Worm (Caenorhabditis elegans) whole organism, young adult: ENCODE data around the gene B0280.7.
A peak's percentile ranks its signal among the peaks of the same experiment; 100 is the strongest.

Experiments used
- B0019.2 ChIP-seq: fragments of 200-800 bp; sonication (Bioruptor generic); conservative IDR thresholded peaks from 2 replicates; pipeline ENCODE4 v1.3.6; 2022; ENCODE audit warnings: missing genetic modification reagents, missing genetic modification characterization, missing compliant biosample characterization
- F10E7.11 ChIP-seq: sonication (generic microtip); optimal IDR thresholded peaks from 2 replicates; lab custom pipeline; 2017; ENCODE audit warnings: mild to moderate bottlenecking, missing genetic modification characterization, moderate library complexity, missing compliant biosample characterization
- F22D6.2 ChIP-seq: sonication (generic microtip); optimal IDR thresholded peaks from 2 replicates; lab custom pipeline; 2016; ENCODE audit warnings: mild to moderate bottlenecking, missing genetic modification characterization, missing compliant biosample characterization
- F23B12.7 ChIP-seq: sonication (generic microtip); optimal IDR thresholded peaks from 2 replicates; lab custom pipeline; 2017; ENCODE audit warnings: missing genetic modification characterization, mild to moderate bottlenecking, missing compliant biosample characterization, antibody characterized with exemption, moderate library complexity; ENCODE audit not compliant: insufficient read depth
- K11D2.4 ChIP-seq: fragments of 200-800 bp; sonication (Bioruptor generic); IDR thresholded peaks from 2 replicates; pipeline ENCODE4 v1.3.6; 2022; ENCODE audit warnings: missing genetic modification reagents, missing genetic modification characterization, missing compliant biosample characterization
- K12H6.12 ChIP-seq: fragments of 200-800 bp; sonication (Bioruptor generic); optimal IDR thresholded peaks from 2 replicates; lab custom pipeline; 2018; ENCODE audit warnings: mild to moderate bottlenecking, missing genetic modification characterization, missing compliant biosample characterization
- T07F8.4 ChIP-seq: sonication (generic microtip); optimal IDR thresholded peaks from 2 replicates; lab custom pipeline; 2016; ENCODE audit warnings: mild to moderate bottlenecking, missing genetic modification characterization, moderate library complexity, missing compliant biosample characterization
- T26A5.8 ChIP-seq: sonication (generic microtip); optimal IDR thresholded peaks from 2 replicates; lab custom pipeline; 2016; ENCODE audit warnings: missing genetic modification characterization, missing compliant biosample characterization
- Y56A3A.18 ChIP-seq: fragments of 200-800 bp; sonication (Bioruptor generic); IDR thresholded peaks from 2 replicates; pipeline ENCODE4 v1.3.6; 2022; ENCODE audit warnings: missing genetic modification reagents, missing genetic modification characterization, missing compliant biosample characterization
- Y95B8A.8 ChIP-seq: fragments of 200-800 bp; sonication (Bioruptor generic); IDR thresholded peaks from 2 replicates; pipeline ENCODE4 v1.3.6; 2022; ENCODE audit warnings: missing genetic modification reagents, missing genetic modification characterization, missing compliant biosample characterization
- atf-7 ChIP-seq: sonication (generic microtip); optimal IDR thresholded peaks from 2 replicates; lab custom pipeline; 2017; ENCODE audit warnings: mild to moderate bottlenecking, missing genetic modification characterization, missing compliant biosample characterization
- athp-1 ChIP-seq: sonication (generic microtip); optimal IDR thresholded peaks from 2 replicates; lab custom pipeline; 2017; ENCODE audit warnings: mild to moderate bottlenecking, missing genetic modification characterization, missing compliant biosample characterization
- attf-3 ChIP-seq: fragments of 200-800 bp; sonication (Bioruptor generic); conservative IDR thresholded peaks from 2 replicates; pipeline ENCODE4 v1.3.6; 2022; ENCODE audit warnings: missing genetic modification reagents, missing genetic modification characterization, missing compliant biosample characterization
- attf-5 ChIP-seq: fragments of 200-800 bp; sonication (Bioruptor generic); optimal IDR thresholded peaks from 2 replicates; lab custom pipeline; 2018; ENCODE audit warnings: mild to moderate bottlenecking, missing genetic modification characterization, missing compliant biosample characterization
- cebp-2 ChIP-seq: fragments of 200-800 bp; sonication (Bioruptor generic); IDR thresholded peaks from 2 replicates; pipeline ENCODE4 v1.3.6; 2022; ENCODE audit warnings: missing genetic modification characterization, missing compliant biosample characterization
- ceh-27 ChIP-seq: fragments of 200-800 bp; sonication (Bioruptor generic); optimal IDR thresholded peaks from 2 replicates; lab custom pipeline; 2018; ENCODE audit warnings: mild to moderate bottlenecking, missing genetic modification characterization, moderate library complexity, missing compliant biosample characterization
- ceh-91 ChIP-seq: fragments of 200-800 bp; sonication (Bioruptor generic); IDR thresholded peaks from 2 replicates; pipeline ENCODE4 v1.3.6; 2022; ENCODE audit warnings: missing genetic modification reagents, missing genetic modification characterization, missing compliant biosample characterization
- die-1 ChIP-seq: sonication (generic microtip); optimal IDR thresholded peaks from 2 replicates; lab custom pipeline; 2016; ENCODE audit warnings: missing genotype, mild to moderate bottlenecking, missing genetic modification characterization, missing compliant biosample characterization
- dox-1 ChIP-seq: fragments of 200-800 bp; sonication (Bioruptor generic); IDR thresholded peaks from 2 replicates; pipeline ENCODE4 v1.3.6; 2022; ENCODE audit warnings: missing genetic modification reagents, missing genetic modification characterization, missing compliant biosample characterization
- efl-1 ChIP-seq: fragments of 150-350 bp; optimal IDR thresholded peaks from 2 replicates; lab custom pipeline; 2014; ENCODE audit warnings: missing biosample characterization, missing genetic modification reagents, missing genetic modification characterization
- gei-17 ChIP-seq: fragments of 200-800 bp; sonication (Bioruptor generic); optimal IDR thresholded peaks from 2 replicates; lab custom pipeline; 2018; ENCODE audit warnings: mild to moderate bottlenecking, missing genetic modification characterization, missing compliant biosample characterization
- hlh-12 ChIP-seq: sonication (generic microtip); optimal IDR thresholded peaks from 2 replicates; lab custom pipeline; 2016; ENCODE audit warnings: missing genetic modification characterization, missing compliant biosample characterization
- hmg-1.2 ChIP-seq: fragments of 200-800 bp; sonication (Bioruptor generic); IDR thresholded peaks from 2 replicates; pipeline ENCODE4 v1.3.6; 2022; ENCODE audit warnings: missing genetic modification reagents, missing genetic modification characterization, missing compliant biosample characterization
- let-607 ChIP-seq, 2 experiments: fragments of 200-800 bp in 1 of 2; sonication (Bioruptor generic) in 1 of 2; sonication (generic microtip) in 1 of 2; optimal IDR thresholded peaks; 2 replicates each; lab custom pipeline; 2016 to 2018; ENCODE audit warnings: mild to moderate bottlenecking in 2 of 2, missing compliant biosample characterization in 2 of 2, missing genetic modification characterization in 2 of 2, moderate library complexity in 2 of 2, missing genotype in 1 of 2
- lin-35 ChIP-seq, 3 experiments: fragments of 150-350 bp in 2 of 3; sonication (generic microtip) in 1 of 3; optimal IDR thresholded peaks; 2 replicates each; lab custom pipeline; 2014 to 2018; ENCODE audit warnings: missing biosample characterization in 3 of 3, missing genetic modification characterization in 3 of 3, missing genetic modification reagents in 3 of 3
- lin-54 ChIP-seq: fragments of 200-800 bp; sonication (Bioruptor generic); optimal IDR thresholded peaks from 2 replicates; lab custom pipeline; 2018; ENCODE audit warnings: mild to moderate bottlenecking, missing genetic modification characterization, missing compliant biosample characterization
- lsl-1 ChIP-seq: fragments of 200-800 bp; sonication (Bioruptor generic); optimal IDR thresholded peaks from 2 replicates; lab custom pipeline; 2018; ENCODE audit warnings: mild to moderate bottlenecking, missing genetic modification characterization, moderate library complexity, missing compliant biosample characterization
- madf-6 ChIP-seq: fragments of 200-800 bp; sonication (Bioruptor generic); IDR thresholded peaks from 2 replicates; pipeline ENCODE4 v1.3.6; 2022; ENCODE audit warnings: missing genetic modification reagents, missing genetic modification characterization, missing compliant biosample characterization
- mel-28 ChIP-seq: sonication (generic microtip); optimal IDR thresholded peaks from 2 replicates; lab custom pipeline; 2016; ENCODE audit warnings: borderline replicate concordance, mild to moderate bottlenecking, missing genetic modification characterization, missing compliant biosample characterization
- nfya-2 ChIP-seq: fragments of 200-800 bp; sonication (Bioruptor generic); IDR thresholded peaks from 2 replicates; pipeline ENCODE4 v1.3.6; 2022; ENCODE audit warnings: missing genetic modification reagents, missing genetic modification characterization, missing compliant biosample characterization
- nfyb-1 ChIP-seq: fragments of 200-800 bp; sonication (Bioruptor generic); IDR thresholded peaks from 2 replicates; pipeline ENCODE4 v1.3.6; 2022; ENCODE audit warnings: missing genetic modification reagents, missing genetic modification characterization, missing compliant biosample characterization
- nhr-27 ChIP-seq: fragments of 200-800 bp; sonication (Bioruptor generic); optimal IDR thresholded peaks from 2 replicates; lab custom pipeline; 2018; ENCODE audit warnings: mild to moderate bottlenecking, missing genetic modification characterization, moderate library complexity, missing compliant biosample characterization
- rcor-1 ChIP-seq: fragments of 200-800 bp; sonication (Bioruptor generic); IDR thresholded peaks from 2 replicates; pipeline ENCODE4 v1.3.6; 2022; ENCODE audit warnings: missing genetic modification reagents, missing genetic modification characterization, missing compliant biosample characterization
- rpc-1 ChIP-seq, 2 experiments: fragments of 150-350 bp in 1 of 2; sonication (generic microtip) in 1 of 2; optimal IDR thresholded peaks; 2 replicates each; lab custom pipeline; 2014 to 2018; ENCODE audit warnings: missing biosample characterization in 1 of 2, missing genetic modification characterization in 1 of 2, missing genetic modification reagents in 1 of 2, missing genotype in 1 of 2
- sptf-2 ChIP-seq: fragments of 200-800 bp; sonication (Bioruptor generic); optimal IDR thresholded peaks from 2 replicates; lab custom pipeline; 2018; ENCODE audit warnings: mild to moderate bottlenecking, missing genetic modification characterization, missing compliant biosample characterization
- unc-62 ChIP-seq: fragments of 150-350 bp; optimal IDR thresholded peaks from 2 replicates; lab custom pipeline; 2014; ENCODE audit warnings: missing biosample characterization, missing genetic modification reagents, missing genetic modification characterization
- xnd-1 ChIP-seq: sonication (generic microtip); optimal IDR thresholded peaks from 2 replicates; lab custom pipeline; 2016; ENCODE audit warnings: missing genotype, missing genetic modification reagents, missing genetic modification characterization, missing compliant biosample characterization
- ztf-18 ChIP-seq: sonication (generic microtip); optimal IDR thresholded peaks from 2 replicates; lab custom pipeline; 2016; ENCODE audit warnings: missing genotype, mild to moderate bottlenecking, missing genetic modification characterization, missing compliant biosample characterization
- ztf-3 ChIP-seq: fragments of 200-800 bp; sonication (Bioruptor generic); optimal IDR thresholded peaks from 2 replicates; lab custom pipeline; 2018; ENCODE audit warnings: mild to moderate bottlenecking, missing genetic modification characterization, missing compliant biosample characterization
- ztf-6 ChIP-seq: fragments of 200-800 bp; sonication (Bioruptor generic); IDR thresholded peaks from 2 replicates; pipeline ENCODE4 v1.3.6; 2022; ENCODE audit warnings: missing genetic modification reagents, missing genetic modification characterization, missing compliant biosample characterization

B0280.7 gene

DNA sequence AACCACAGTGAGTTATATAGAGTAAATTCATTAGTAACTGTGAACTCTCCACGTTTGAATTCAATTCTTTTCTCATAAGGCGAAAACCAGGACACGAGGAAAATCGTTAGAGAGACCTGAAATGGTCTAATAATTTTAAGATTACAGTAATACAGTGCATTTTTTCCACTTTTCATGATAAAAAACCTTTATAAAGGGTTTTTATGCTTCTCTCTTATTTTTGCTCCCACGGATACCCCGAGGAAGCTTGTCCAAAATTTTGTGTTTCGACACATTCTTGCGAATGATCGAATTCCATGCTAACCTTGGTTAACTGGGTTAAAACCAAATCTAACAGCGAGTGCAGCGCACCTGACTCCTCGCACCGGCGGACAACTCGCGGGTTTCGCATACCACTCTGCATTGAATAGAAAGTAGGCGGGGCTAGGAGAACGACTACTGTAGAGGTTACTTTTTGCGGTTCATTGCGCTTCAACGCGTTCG lies 28.6 kb upstream of the B0280.7 start (continued):
- TF ChIP-seq ztf-3 (GFP tag; lab: Kevin White, UChicago) (no peak), lin-54 (GFP tag; lab: Kevin White, UChicago) (peak; percentile 67), lin-35 (GFP tag; optimal IDR thresholded peaks at IDR 0.05; lab: Kevin White, UChicago) (peak in 1 of 3 experiments; percentile 40), T26A5.8 (no peak), ztf-18 (tag; lab: Kevin White, UChicago) (peak; percentile 24), nhr-27 (tag; lab: Kevin White, UChicago) (no peak), attf-5 (GFP tag; lab: Kevin White, UChicago) (no peak), Y56A3A.18 (GFP tag; lab: Robert Waterston, UW) (0 out of 2 replicates have a peak, but pooled peaks have one; percentile 37), athp-1 (tag; lab: Kevin White, UChicago) (peak; percentile 28), K11D2.4 (GFP tag; lab: Robert Waterston, UW) (no peak), gei-17 (GFP tag; lab: Kevin White, UChicago) (no peak), F22D6.2 (tag; lab: Kevin White, UChicago) (no peak), ztf-6 (GFP tag; lab: Robert Waterston, UW) (no peak), unc-62 (no peak), madf-6 (GFP tag; lab: Robert Waterston, UW) (peak; percentile 78), cebp-2 (no peak), lsl-1 (peak; percentile 67), dox-1 (peak; percentile 80), nfyb-1 (peak; percentile 72), B0019.2 (GFP tag; lab: Robert Waterston, UW) (no peak), ceh-91 (0 out of 2 replicates have a peak, but pooled peaks have one; percentile 18), nfya-2 (GFP tag; lab: Robert Waterston, UW) (no peak), ceh-27 (no peak), hmg-1.2 (GFP tag; lab: Robert Waterston, UW) (peak; percentile 88), xnd-1 (tag; lab: Kevin White, UChicago) (no peak), die-1 (no peak), T07F8.4 (tag; lab: Kevin White, UChicago) (no peak), sptf-2 (GFP tag; lab: Kevin White, UChicago) (no peak), F10E7.11 (tag; lab: Kevin White, UChicago) (no peak), attf-3 (GFP tag; lab: Robert Waterston, UW) (peak; percentile 50; the same call in 1 of the 2 replicates), rcor-1 (GFP tag; lab: Robert Waterston, UW) (peak; percentile 55; the same call in 1 of the 2 replicates), let-607 (tag; optimal IDR thresholded peaks at IDR 0.05; lab: Kevin White, UChicago) (peak in 1 of 2 experiments; percentile 8), atf-7 (tag; lab: Kevin White, UChicago) (no peak), Y95B8A.8 (GFP tag; lab: Robert Waterston, UW) (peak; percentile 83), rpc-1 (optimal IDR thresholded peaks at IDR 0.05; lab: Kevin White, UChicago) (no peak), rpc-1 (tag; optimal IDR thresholded peaks at IDR 0.05; lab: Kevin White, UChicago) (no peak), hlh-12 (tag; lab: Kevin White, UChicago) (no peak), K12H6.12 (no peak), F23B12.7 (no peak), efl-1 (GFP tag; lab: Kevin White, UChicago) (no peak), mel-28 (tag; lab: Kevin White, UChicago) (no peak)
- TF ChIP-seq, all 124 proteins: peak for 45
